Worm (Caenorhabditis elegans) whole organism, L4/young adult: ENCODE results near the gene fat-4.

ENCODE experiments used
- W03F9.2 ChIP-seq: fragments of 150-350 bp; optimal IDR thresholded peaks from 2 replicates; lab custom pipeline; 2014; ENCODE audit warnings: missing biosample characterization, missing genetic modification characterization
- dao-5 ChIP-seq: sonication (generic microtip); optimal IDR thresholded peaks from 2 replicates; lab custom pipeline; 2016; ENCODE audit warnings: missing genotype, missing genetic modification characterization, moderate library complexity, missing compliant biosample characterization

- no peak for TF ChIP-seq W03F9.2
- no peak for TF ChIP-seq dao-5 (tag; lab: Kevin White, UChicago)
These were observed 25.8 kb upstream of the fat-4 start for ce11 chrIV:9773441-9773840.
